Fruit fly (Drosophila melanogaster) S2 (cell line): Measurements from ENCODE around the gene grn.

Experiments
- CG8478 ChIP-seq: fragments of >200 bp; optimal IDR thresholded peaks from 2 replicates; lab custom pipeline; 2018
- CTCF ChIP-seq, 2 experiments: fragments of >200 bp; optimal IDR thresholded peaks; 2 replicates each; lab custom pipeline; 2018

DNA sequence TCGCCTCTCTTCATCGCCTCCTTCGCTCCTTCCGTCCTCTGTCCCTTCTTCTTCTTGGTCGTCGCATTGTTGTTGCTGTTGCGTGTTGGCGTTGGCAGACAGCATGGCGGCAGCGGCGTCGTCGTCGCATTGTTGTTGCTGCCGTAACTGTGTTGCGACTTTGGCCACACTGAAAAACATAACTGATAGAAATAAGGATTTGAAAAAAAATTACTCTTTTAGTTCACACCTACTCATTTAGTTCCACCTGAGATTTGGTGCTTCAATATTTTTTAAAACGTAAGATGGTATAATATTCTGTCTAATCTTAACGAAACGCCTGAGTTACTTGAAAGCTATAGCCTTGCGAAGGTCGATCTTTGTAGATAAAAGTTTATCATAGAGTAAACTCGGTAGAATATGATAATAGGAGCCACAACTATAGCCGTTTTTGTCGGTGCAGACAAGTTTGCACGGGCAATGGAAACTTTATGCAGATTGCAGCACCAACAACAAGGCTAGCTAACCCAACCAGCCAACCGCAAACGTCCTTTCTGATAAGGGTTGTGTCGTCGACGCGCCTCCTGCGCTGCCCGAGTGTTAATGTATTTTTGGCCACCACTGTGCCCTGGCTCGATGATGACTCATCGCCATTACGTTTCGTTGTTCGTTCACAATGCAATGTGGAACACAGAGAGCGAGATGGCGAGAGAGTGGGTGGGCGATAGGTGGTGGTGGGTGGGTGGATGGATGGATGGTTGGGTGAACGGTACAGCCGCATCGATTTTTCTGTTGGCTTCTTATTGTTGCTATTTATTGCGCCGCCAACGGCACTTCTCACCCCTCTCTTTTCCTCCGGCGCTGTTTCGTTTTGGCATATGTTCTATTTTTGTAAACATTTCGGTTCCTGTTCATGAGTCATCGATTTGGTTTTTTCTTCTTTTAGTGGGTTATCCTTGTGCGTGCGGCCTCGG, 68.1 kb downstream of the grn start:
- TF ChIP-seq CG8478 (lab: Kevin White, UChicago) (no peak), CTCF (optimal IDR thresholded peaks at IDR 0.05; lab: Kevin White, UChicago) (no peak)
